Worm (Caenorhabditis elegans): Measurements from ENCODE around the gene ifa-4.

ce11 chrX:4932023-4932422, 16.2 kb upstream of the ifa-4 start:
- no peak for TF ChIP-seq cog-1 (tag; optimal IDR thresholded peaks at IDR 0.05)
- no peak for TF ChIP-seq ztf-29 (GFP tag; IDR thresholded peaks at IDR 0.05)
- no peak for TF ChIP-seq ref-1 (GFP tag; conservative IDR thresholded peaks at IDR 0.05)
- no peak for TF ChIP-seq T22C8.4 (GFP tag; IDR thresholded peaks at IDR 0.05)
- no peak for TF ChIP-seq flt-1 (GFP tag; IDR thresholded peaks at IDR 0.05)
